Worm (Caenorhabditis elegans) whole organism, mixed stage, embryonic: ENCODE data around the gene F25B5.3.
A peak's percentile ranks its signal among the peaks of the same experiment; 100 is the strongest.

Source experiments
- M03D4.4 ChIP-seq: sonication (generic microtip); optimal IDR thresholded peaks from 2 replicates; lab custom pipeline; 2017; ENCODE audit warnings: mild to moderate bottlenecking, missing genetic modification characterization, missing compliant biosample characterization
- ces-1 ChIP-seq: fragments of 150-350 bp; optimal IDR thresholded peaks from 2 replicates; lab custom pipeline; 2014; ENCODE audit warnings: missing biosample characterization, missing genetic modification reagents, missing genetic modification characterization
- elt-3 ChIP-seq: fragments of 150-350 bp; optimal IDR thresholded peaks from 2 replicates; lab custom pipeline; 2014; ENCODE audit warnings: missing biosample characterization, missing genetic modification characterization
- pha-4 ChIP-seq: fragments of 150-350 bp; optimal IDR thresholded peaks from 2 replicates; lab custom pipeline; 2018; ENCODE audit warnings: missing biosample characterization, missing genetic modification reagents, missing genetic modification characterization
- snpc-4 ChIP-seq: fragments of 150-350 bp; optimal IDR thresholded peaks from 2 replicates; lab custom pipeline; 2014; ENCODE audit warnings: missing biosample characterization, missing genetic modification characterization

- peak; percentile 7 for TF ChIP-seq ces-1 (GFP tag; lab: Kevin White, UChicago)
- no peak for TF ChIP-seq snpc-4 (tag; lab: Kevin White, UChicago)
- TF ChIP-seq M03D4.4 = no peak
- TF ChIP-seq pha-4 (tag; lab: Kevin White, UChicago) = no peak
- TF ChIP-seq elt-3 = no peak
Measured at ce11 chrIII:5934138-5934658, 14.5 kb upstream of the F25B5.3 start.
